Worm (Caenorhabditis elegans) whole organism, L2 larva: Measurements from ENCODE around the gene mth-2.

Source experiments
- aly-2 ChIP-seq: fragments of 150-350 bp; optimal IDR thresholded peaks from 2 replicates; lab custom pipeline; 2014; ENCODE audit warnings: missing biosample characterization, missing genetic modification characterization
- ama-1 ChIP-seq: fragments of 150-350 bp; optimal IDR thresholded peaks from 2 replicates; lab custom pipeline; 2018; ENCODE audit warnings: inconsistent platforms
- crh-2 ChIP-seq: sonication (generic microtip); optimal IDR thresholded peaks from 2 replicates; lab custom pipeline; 2017; ENCODE audit warnings: missing biosample characterization, missing genetic modification characterization
- egl-27 ChIP-seq: sonication (generic microtip); optimal IDR thresholded peaks from 3 replicates; lab custom pipeline; 2017; ENCODE audit warnings: missing biosample characterization, missing genetic modification reagents, missing genetic modification characterization
- lin-39 ChIP-seq: fragments of 150-350 bp; optimal IDR thresholded peaks from 2 replicates; lab custom pipeline; 2014; ENCODE audit warnings: missing biosample characterization, missing genetic modification reagents, missing genetic modification characterization
- mdl-1 ChIP-seq, 2 experiments: fragments of 150-350 bp in 1 of 2; sonication (generic microtip) in 1 of 2; optimal IDR thresholded peaks; 2 replicates each; lab custom pipeline; 2017; ENCODE audit warnings: missing biosample characterization in 2 of 2, missing genetic modification characterization in 2 of 2
- nhr-237 ChIP-seq: fragments of 150-350 bp; optimal IDR thresholded peaks from 2 replicates; lab custom pipeline; 2014; ENCODE audit warnings: missing biosample characterization, missing genetic modification characterization
- nhr-25 ChIP-seq: fragments of 150-350 bp; sonication (generic microtip); optimal IDR thresholded peaks from 3 replicates; lab custom pipeline; 2014; ENCODE audit warnings: missing biosample characterization, missing genetic modification characterization
- nhr-6 ChIP-seq: fragments of 150-350 bp; optimal IDR thresholded peaks from 2 replicates; lab custom pipeline; 2014; ENCODE audit warnings: missing biosample characterization, missing genetic modification characterization
- sma-3 ChIP-seq: sonication (generic microtip); optimal IDR thresholded peaks from 2 replicates; lab custom pipeline; 2016; ENCODE audit warnings: missing genetic modification reagents, missing genetic modification characterization, missing compliant biosample characterization

ce11 chrII:4203729-4204184 lies 9.6 kb upstream of the mth-2 start, which contains the start of gene mth-1:
- TF ChIP-seq mdl-1 (tag; optimal IDR thresholded peaks at IDR 0.05; lab: Kevin White, UChicago): no peak
- TF ChIP-seq nhr-6 (tag; lab: Kevin White, UChicago): no peak
- TF ChIP-seq egl-27 (tag; lab: Kevin White, UChicago): no peak
- no peak for TF ChIP-seq aly-2
- no peak for TF ChIP-seq lin-39
- no peak for TF ChIP-seq nhr-25 (tag; lab: Kevin White, UChicago)
- TF ChIP-seq ama-1 (lab: Kevin White, UChicago): no peak
- TF ChIP-seq nhr-237 (tag; lab: Kevin White, UChicago): no peak
- TF ChIP-seq sma-3 (GFP tag; lab: Kevin White, UChicago): no peak
- TF ChIP-seq crh-2 (tag; lab: Kevin White, UChicago): no peak
